Worm (Caenorhabditis elegans) whole organism, L2 larva: ENCODE data around the gene mbl-1.

Experiments used
- C34F6.9 ChIP-seq: fragments of 150-350 bp; optimal IDR thresholded peaks from 2 replicates; lab custom pipeline; 2014; ENCODE audit warnings: missing biosample characterization, missing genetic modification characterization
- F13H6.1 ChIP-seq: sonication (generic microtip); optimal IDR thresholded peaks from 2 replicates; lab custom pipeline; 2016; ENCODE audit warnings: missing genetic modification characterization, missing compliant biosample characterization
- R02D3.7 ChIP-seq: fragments of 150-350 bp; optimal IDR thresholded peaks from 2 replicates; lab custom pipeline; 2014; ENCODE audit warnings: missing biosample characterization, missing genetic modification characterization
- Y55F3AM.14 ChIP-seq: fragments of 200-800 bp; sonication (Bioruptor generic); optimal IDR thresholded peaks from 2 replicates; lab custom pipeline; 2018; ENCODE audit warnings: mild to moderate bottlenecking, missing genetic modification characterization, missing compliant biosample characterization
- ZK546.5 ChIP-seq: sonication (generic microtip); optimal IDR thresholded peaks from 2 replicates; lab custom pipeline; 2017; ENCODE audit warnings: missing biosample characterization, missing genetic modification characterization
- alr-1 ChIP-seq: fragments of 150-350 bp; optimal IDR thresholded peaks from 2 replicates; lab custom pipeline; 2014; ENCODE audit warnings: missing biosample characterization, missing genetic modification characterization
- aly-2 ChIP-seq: fragments of 150-350 bp; optimal IDR thresholded peaks from 2 replicates; lab custom pipeline; 2014; ENCODE audit warnings: missing biosample characterization, missing genetic modification characterization
- ama-1 ChIP-seq: fragments of 150-350 bp; optimal IDR thresholded peaks from 2 replicates; lab custom pipeline; 2018; ENCODE audit warnings: inconsistent platforms
- blmp-1 ChIP-seq: sonication (generic microtip); optimal IDR thresholded peaks from 2 replicates; lab custom pipeline; 2017; ENCODE audit warnings: missing genetic modification characterization, mild to moderate bottlenecking, missing compliant biosample characterization, antibody characterized with exemption, moderate library complexity; ENCODE audit not compliant: insufficient read depth
- ceh-16 ChIP-seq: fragments of 150-350 bp; optimal IDR thresholded peaks from 2 replicates; lab custom pipeline; 2014; ENCODE audit warnings: missing biosample characterization, missing genetic modification characterization
- ceh-82 ChIP-seq: fragments of 150-350 bp; optimal IDR thresholded peaks from 2 replicates; lab custom pipeline; 2014; ENCODE audit warnings: missing biosample characterization, missing genetic modification characterization
- crh-2 ChIP-seq: sonication (generic microtip); optimal IDR thresholded peaks from 2 replicates; lab custom pipeline; 2017; ENCODE audit warnings: missing biosample characterization, missing genetic modification characterization
- dmd-4 ChIP-seq: sonication (generic microtip); optimal IDR thresholded peaks from 2 replicates; lab custom pipeline; 2017; ENCODE audit warnings: missing biosample characterization, missing genetic modification characterization
- egl-27 ChIP-seq: sonication (generic microtip); optimal IDR thresholded peaks from 3 replicates; lab custom pipeline; 2017; ENCODE audit warnings: missing biosample characterization, missing genetic modification reagents, missing genetic modification characterization
- elt-1 ChIP-seq: fragments of 150-350 bp; optimal IDR thresholded peaks from 2 replicates; lab custom pipeline; 2014; ENCODE audit warnings: missing biosample characterization, missing genetic modification characterization
- elt-3 ChIP-seq: sonication (generic microtip); optimal IDR thresholded peaks from 2 replicates; lab custom pipeline; 2017; ENCODE audit warnings: missing biosample characterization, missing genetic modification characterization
- fos-1 ChIP-seq: fragments of 150-350 bp; optimal IDR thresholded peaks from 2 replicates; lab custom pipeline; 2014; ENCODE audit warnings: missing biosample characterization, missing genetic modification characterization
- gmeb-1 ChIP-seq: fragments of 150-350 bp; optimal IDR thresholded peaks from 2 replicates; lab custom pipeline; 2014; ENCODE audit warnings: missing biosample characterization, missing genetic modification characterization
- lin-11 ChIP-seq: fragments of 150-350 bp; sonication (generic microtip); optimal IDR thresholded peaks from 2 replicates; lab custom pipeline; 2014; ENCODE audit warnings: missing biosample characterization, missing genetic modification characterization, inconsistent platforms, mixed read lengths
- lin-13 ChIP-seq: fragments of 150-350 bp; optimal IDR thresholded peaks from 2 replicates; lab custom pipeline; 2014; ENCODE audit warnings: missing biosample characterization, missing genetic modification reagents, missing genetic modification characterization
- lin-39 ChIP-seq: fragments of 150-350 bp; optimal IDR thresholded peaks from 2 replicates; lab custom pipeline; 2014; ENCODE audit warnings: missing biosample characterization, missing genetic modification reagents, missing genetic modification characterization
- lsy-2 ChIP-seq, 2 experiments: fragments of 150-350 bp in 1 of 2; sonication (generic microtip) in 1 of 2; optimal IDR thresholded peaks; 2 replicates each; lab custom pipeline; 2014 to 2017; ENCODE audit warnings: missing biosample characterization in 2 of 2, missing genetic modification characterization in 2 of 2
- mab-5 ChIP-seq: fragments of 150-350 bp; optimal IDR thresholded peaks from 2 replicates; lab custom pipeline; 2014; ENCODE audit warnings: missing biosample characterization, missing genetic modification characterization
- mbf-1 ChIP-seq: sonication (generic microtip); optimal IDR thresholded peaks from 2 replicates; lab custom pipeline; 2017; ENCODE audit warnings: missing biosample characterization, missing genetic modification characterization
- mdl-1 ChIP-seq, 2 experiments: fragments of 150-350 bp in 1 of 2; sonication (generic microtip) in 1 of 2; optimal IDR thresholded peaks; 2 replicates each; lab custom pipeline; 2017; ENCODE audit warnings: missing biosample characterization in 2 of 2, missing genetic modification characterization in 2 of 2
- nhr-10 ChIP-seq: sonication (generic microtip); optimal IDR thresholded peaks from 2 replicates; lab custom pipeline; 2017; ENCODE audit warnings: missing biosample characterization, missing genetic modification characterization
- nhr-11 ChIP-seq: fragments of 150-350 bp; optimal IDR thresholded peaks from 2 replicates; lab custom pipeline; 2014; ENCODE audit warnings: missing biosample characterization, missing genetic modification characterization
- nhr-12 ChIP-seq: fragments of 150-350 bp; optimal IDR thresholded peaks from 2 replicates; lab custom pipeline; 2014; ENCODE audit warnings: missing biosample characterization, missing genetic modification characterization
- nhr-129 ChIP-seq: fragments of 150-350 bp; optimal IDR thresholded peaks from 2 replicates; lab custom pipeline; 2014; ENCODE audit warnings: missing biosample characterization, missing genetic modification characterization
- nhr-21 ChIP-seq: fragments of 150-350 bp; optimal IDR thresholded peaks from 2 replicates; lab custom pipeline; 2014; ENCODE audit warnings: missing biosample characterization, missing genetic modification characterization
- nhr-23 ChIP-seq: fragments of 150-350 bp; optimal IDR thresholded peaks from 2 replicates; lab custom pipeline; 2014; ENCODE audit warnings: missing biosample characterization, missing genetic modification reagents, missing genetic modification characterization
- nhr-237 ChIP-seq: fragments of 150-350 bp; optimal IDR thresholded peaks from 2 replicates; lab custom pipeline; 2014; ENCODE audit warnings: missing biosample characterization, missing genetic modification characterization
- nhr-25 ChIP-seq: fragments of 150-350 bp; sonication (generic microtip); optimal IDR thresholded peaks from 3 replicates; lab custom pipeline; 2014; ENCODE audit warnings: missing biosample characterization, missing genetic modification characterization
- nhr-6 ChIP-seq: fragments of 150-350 bp; optimal IDR thresholded peaks from 2 replicates; lab custom pipeline; 2014; ENCODE audit warnings: missing biosample characterization, missing genetic modification characterization
- nhr-77 ChIP-seq: fragments of 150-350 bp; optimal IDR thresholded peaks from 2 replicates; lab custom pipeline; 2014; ENCODE audit warnings: missing biosample characterization, missing genetic modification characterization
- peb-1 ChIP-seq: fragments of 150-350 bp; optimal IDR thresholded peaks from 2 replicates; lab custom pipeline; 2014; ENCODE audit warnings: missing biosample characterization, missing genetic modification characterization
- sem-4 ChIP-seq: fragments of 150-350 bp; optimal IDR thresholded peaks from 2 replicates; lab custom pipeline; 2014; ENCODE audit warnings: missing biosample characterization, missing genetic modification reagents, missing genetic modification characterization
- skn-1 ChIP-seq: sonication (generic microtip); optimal IDR thresholded peaks from 2 replicates; lab custom pipeline; 2017; ENCODE audit warnings: missing biosample characterization, missing genetic modification characterization
- sma-3 ChIP-seq: sonication (generic microtip); optimal IDR thresholded peaks from 2 replicates; lab custom pipeline; 2016; ENCODE audit warnings: missing genetic modification reagents, missing genetic modification characterization, missing compliant biosample characterization
- sma-9 ChIP-seq, 2 experiments: fragments of 150-350 bp in 1 of 2; sonication (generic microtip) in 1 of 2; optimal IDR thresholded peaks; 2 replicates each; lab custom pipeline; 2014 to 2016; ENCODE audit warnings: missing genetic modification characterization in 2 of 2, mild to moderate bottlenecking in 1 of 2, missing biosample characterization in 1 of 2, missing compliant biosample characterization in 1 of 2, missing genetic modification reagents in 1 of 2, moderate library complexity in 1 of 2
- snpc-4 ChIP-seq: fragments of 150-350 bp; optimal IDR thresholded peaks from 2 replicates; lab custom pipeline; 2014; ENCODE audit warnings: missing biosample characterization, missing genetic modification characterization
- unc-39 ChIP-seq: fragments of 150-350 bp; optimal IDR thresholded peaks from 2 replicates; lab custom pipeline; 2014; ENCODE audit warnings: missing biosample characterization, missing genetic modification characterization
- unc-55 ChIP-seq: fragments of 150-350 bp; sonication (generic microtip); optimal IDR thresholded peaks from 3 replicates; lab custom pipeline; 2014; ENCODE audit warnings: missing biosample characterization, missing genetic modification reagents, missing genetic modification characterization
- unc-62 ChIP-seq: fragments of 150-350 bp; optimal IDR thresholded peaks from 2 replicates; lab custom pipeline; 2014; ENCODE audit warnings: missing biosample characterization, missing genetic modification reagents, missing genetic modification characterization
- zag-1 ChIP-seq: fragments of 150-350 bp; optimal IDR thresholded peaks from 2 replicates; lab custom pipeline; 2014; ENCODE audit warnings: missing biosample characterization, missing genetic modification characterization
- ztf-1 ChIP-seq: fragments of 200-800 bp; sonication (Bioruptor generic); conservative IDR thresholded peaks from 2 replicates; pipeline ENCODE4 v1.3.6; 2022; ENCODE audit warnings: missing genetic modification characterization, missing compliant biosample characterization
- ztf-11 ChIP-seq: sonication (generic microtip); optimal IDR thresholded peaks from 2 replicates; lab custom pipeline; 2017; ENCODE audit warnings: missing biosample characterization, missing genetic modification characterization
- ztf-4 ChIP-seq: fragments of 150-350 bp; optimal IDR thresholded peaks from 2 replicates; lab custom pipeline; 2014; ENCODE audit warnings: missing biosample characterization, missing genetic modification characterization

The mbl-1 gene

ce11 chrX:16978308-16978707, at the start of gene mbl-1:
Gene mbl-1, plus strand, starts transcription at chrX:16978608.
- no peak for TF ChIP-seq ztf-11 (tag; lab: Kevin White, UChicago)
- TF ChIP-seq zag-1 (tag; lab: Kevin White, UChicago): no peak
- no peak for TF ChIP-seq lin-39

- peak; percentile 100 for TF ChIP-seq ama-1 (lab: Kevin White, UChicago)
- TF ChIP-seq nhr-77 (tag; lab: Kevin White, UChicago): no peak
- peak; percentile 98 for TF ChIP-seq nhr-21 (tag; lab: Kevin White, UChicago)
- TF ChIP-seq lsy-2 (tag; optimal IDR thresholded peaks at IDR 0.05; lab: Kevin White, UChicago): peak; percentile 87 to 95
- TF ChIP-seq elt-1 (tag; lab: Kevin White, UChicago): no peak
- peak; percentile 77 for TF ChIP-seq nhr-237 (tag; lab: Kevin White, UChicago)
- peak; percentile 99 for TF ChIP-seq nhr-129
- TF ChIP-seq F13H6.1: peak; percentile 99
- TF ChIP-seq peb-1 (tag; lab: Kevin White, UChicago): peak; percentile 24
- peak; percentile 96 for TF ChIP-seq lin-11 (tag; lab: Kevin White, UChicago)
- peak; percentile 50 for TF ChIP-seq unc-62 (GFP tag; lab: Kevin White, UChicago)
- no peak for TF ChIP-seq nhr-23 (tag; lab: Kevin White, UChicago)
- TF ChIP-seq elt-3 (tag; lab: Kevin White, UChicago): no peak
- TF ChIP-seq ztf-11 (tag; lab: Kevin White, UChicago): no peak
- peak; percentile 29 for TF ChIP-seq nhr-12 (tag; lab: Kevin White, UChicago)
- peak; percentile 90 for TF ChIP-seq ceh-16
- TF ChIP-seq C34F6.9 (tag; lab: Kevin White, UChicago): peak; percentile 100
- TF ChIP-seq dmd-4 (tag; lab: Kevin White, UChicago): peak; percentile 24
- TF ChIP-seq Y55F3AM.14 (GFP tag; lab: Kevin White, UChicago): peak; percentile 93
- no peak for TF ChIP-seq skn-1 (tag; lab: Kevin White, UChicago)
- peak; percentile 75 for TF ChIP-seq alr-1 (tag; lab: Kevin White, UChicago)
- peak; percentile 59 for TF ChIP-seq ZK546.5 (tag; lab: Kevin White, UChicago)
- peak; percentile 78 for TF ChIP-seq ceh-82 (tag; lab: Kevin White, UChicago)
- TF ChIP-seq lin-13 (GFP tag; lab: Kevin White, UChicago): peak; percentile 96
- TF ChIP-seq R02D3.7 (tag; lab: Kevin White, UChicago): peak; percentile 9
- peak; percentile 98 for TF ChIP-seq nhr-25 (tag; lab: Kevin White, UChicago)
- TF ChIP-seq fos-1 (tag; lab: Kevin White, UChicago): peak; percentile 96
- TF ChIP-seq ztf-4 (tag; lab: Kevin White, UChicago): peak; percentile 97
- TF ChIP-seq unc-39 (tag; lab: Kevin White, UChicago): peak; percentile 66
- TF ChIP-seq nhr-6 (tag; lab: Kevin White, UChicago): peak; percentile 95
- TF ChIP-seq ztf-1 (GFP tag; lab: Robert Waterston, UW): 0 out of 2 replicates have a peak, but pooled peaks have one; percentile 88
- peak; percentile 89 for TF ChIP-seq lin-39
- TF ChIP-seq crh-2: peak; percentile 99
- TF ChIP-seq gmeb-1 (tag; lab: Kevin White, UChicago): peak; percentile 82
- TF ChIP-seq egl-27: peak; percentile 98
- TF ChIP-seq unc-55 (GFP tag; lab: Kevin White, UChicago): peak; percentile 98
- peak; percentile 95 to 98 for TF ChIP-seq mdl-1 (tag; optimal IDR thresholded peaks at IDR 0.05; lab: Kevin White, UChicago)
- TF ChIP-seq sma-3 (GFP tag; lab: Kevin White, UChicago): peak; percentile 98
- peak; percentile 94 for TF ChIP-seq blmp-1 (tag; lab: Kevin White, UChicago)
- peak; percentile 97 for TF ChIP-seq sma-9 (GFP tag; optimal IDR thresholded peaks at IDR 0.05; lab: Kevin White, UChicago)
- TF ChIP-seq sma-9 (tag; optimal IDR thresholded peaks at IDR 0.05; lab: Kevin White, UChicago): peak; percentile 41
- no peak for TF ChIP-seq nhr-11 (tag; lab: Kevin White, UChicago)
- peak; percentile 84 for TF ChIP-seq nhr-10 (tag; lab: Kevin White, UChicago)
- no peak for TF ChIP-seq aly-2 (tag; lab: Kevin White, UChicago)
- TF ChIP-seq sem-4 (tag; lab: Kevin White, UChicago): peak; percentile 97
- no peak for TF ChIP-seq mbf-1
- TF ChIP-seq zag-1 (tag; lab: Kevin White, UChicago): peak; percentile 89
- TF ChIP-seq snpc-4 (tag; lab: Kevin White, UChicago): peak; percentile 76
- peak; percentile 87 for TF ChIP-seq mab-5 (tag; lab: Kevin White, UChicago)
Measured at ce11 chrX:16929560-16930332, 48.7 kb upstream of the mbl-1 start.
